Fruit fly (Drosophila melanogaster) whole organism, prepupa: ENCODE data around the gene Ccm3.
A peak's percentile ranks its signal among the peaks of the same experiment; 100 is the strongest.

ENCODE experiments used
- Blimp-1 ChIP-seq: fragments of 200-800 bp; sonication (Bioruptor generic); optimal IDR thresholded peaks from 3 replicates; lab custom pipeline; 2017; ENCODE audit warnings: missing biosample characterization, missing genetic modification characterization, mild to moderate bottlenecking, moderate library complexity, missing genetic modification reagents
- CG10631 ChIP-seq: fragments of 200-800 bp; sonication (Bioruptor generic); optimal IDR thresholded peaks from 2 replicates; lab custom pipeline; 2016; ENCODE audit warnings: missing biosample characterization, missing genetic modification characterization
- CG10669 ChIP-seq: fragments of 200-800 bp; sonication (Bioruptor generic); optimal IDR thresholded peaks from 3 replicates; lab custom pipeline; 2018; ENCODE audit warnings: missing biosample characterization, mild to moderate bottlenecking, missing genetic modification characterization, moderate library complexity
- CG11294 ChIP-seq: fragments of 200-800 bp; sonication (Bioruptor generic); IDR thresholded peaks from 2 replicates; pipeline ENCODE4 v1.3.6; 2022; ENCODE audit warnings: missing biosample characterization, missing genetic modification characterization
- CG11762 ChIP-seq: fragments of 200-800 bp; sonication (Bioruptor generic); optimal IDR thresholded peaks from 3 replicates; lab custom pipeline; 2016; ENCODE audit warnings: missing biosample characterization, missing genetic modification characterization; ENCODE audit not compliant: insufficient read depth
- CG15336 ChIP-seq: fragments of 200-800 bp; sonication (Bioruptor generic); IDR thresholded peaks from 2 replicates; pipeline ENCODE4 v1.3.6; 2022; ENCODE audit warnings: missing biosample characterization, missing genetic modification characterization
- CG1621 ChIP-seq: fragments of 200-800 bp; sonication (Bioruptor generic); optimal IDR thresholded peaks from 3 replicates; lab custom pipeline; 2018; ENCODE audit warnings: missing biosample characterization, mild to moderate bottlenecking, missing genetic modification characterization
- CG16779 ChIP-seq: fragments of 200-800 bp; sonication (Bioruptor generic); optimal IDR thresholded peaks from 3 replicates; lab custom pipeline; 2017; ENCODE audit warnings: missing biosample characterization, mild to moderate bottlenecking, missing genetic modification characterization
- CG3032 ChIP-seq: fragments of 200-800 bp; optimal IDR thresholded peaks from 2 replicates; lab custom pipeline; 2019; ENCODE audit warnings: missing biosample characterization, mild to moderate bottlenecking, missing genetic modification characterization, moderate library complexity
- CG31627 ChIP-seq: fragments of 200-800 bp; sonication (Bioruptor generic); optimal IDR thresholded peaks from 3 replicates; lab custom pipeline; 2016; ENCODE audit warnings: missing biosample characterization, missing genetic modification characterization
- CG32006 ChIP-seq: fragments of 200-800 bp; sonication (Bioruptor generic); optimal IDR thresholded peaks from 3 replicates; lab custom pipeline; 2017; ENCODE audit warnings: missing biosample characterization, mild to moderate bottlenecking, missing genetic modification characterization
- CG3919 ChIP-seq: fragments of 200-800 bp; sonication (Bioruptor generic); optimal IDR thresholded peaks from 3 replicates; lab custom pipeline; 2016; ENCODE audit warnings: missing biosample characterization, missing genetic modification characterization
- CG4318 ChIP-seq: fragments of 200-800 bp; sonication (Bioruptor generic); optimal IDR thresholded peaks from 3 replicates; lab custom pipeline; 2017; ENCODE audit warnings: missing biosample characterization, mild to moderate bottlenecking, missing genetic modification characterization
- CG6276 ChIP-seq: fragments of 200-800 bp; sonication (Bioruptor generic); optimal IDR thresholded peaks from 2 replicates; lab custom pipeline; 2017; ENCODE audit warnings: missing biosample characterization, mild to moderate bottlenecking, missing genetic modification characterization
- CG6808 ChIP-seq: fragments of 200-800 bp; sonication (Bioruptor generic); optimal IDR thresholded peaks from 3 replicates; lab custom pipeline; 2017; ENCODE audit warnings: missing biosample characterization, missing genetic modification characterization, mild to moderate bottlenecking, moderate library complexity, missing genetic modification reagents
- CG7368 ChIP-seq: fragments of 200-800 bp; sonication (Bioruptor generic); optimal IDR thresholded peaks from 3 replicates; lab custom pipeline; 2016; ENCODE audit warnings: missing biosample characterization, missing genetic modification characterization
- CG8319 ChIP-seq: fragments of 200-800 bp; sonication (Bioruptor generic); optimal IDR thresholded peaks from 3 replicates; lab custom pipeline; 2016; ENCODE audit warnings: missing biosample characterization, missing genetic modification characterization
- CG8632 ChIP-seq: fragments of 200-800 bp; sonication (Bioruptor generic); optimal IDR thresholded peaks from 3 replicates; lab custom pipeline; 2016; ENCODE audit warnings: missing biosample characterization, missing genetic modification characterization
- CG9139 ChIP-seq: fragments of 200-800 bp; sonication (Bioruptor generic); optimal IDR thresholded peaks from 3 replicates; lab custom pipeline; 2017; ENCODE audit warnings: missing biosample characterization, mild to moderate bottlenecking, missing genetic modification characterization
- Eip75B ChIP-seq: fragments of 200-800 bp; sonication (Bioruptor generic); optimal IDR thresholded peaks from 3 replicates; lab custom pipeline; 2016; ENCODE audit warnings: missing biosample characterization, missing genetic modification characterization
- Eip78C ChIP-seq: fragments of 200-800 bp; sonication (Bioruptor generic); peaks from one replicate; lab custom pipeline; 2016; ENCODE audit warnings: missing biosample characterization, missing genetic modification characterization
- Eip93F ChIP-seq: fragments of 200-800 bp; sonication (Bioruptor generic); optimal IDR thresholded peaks from 2 replicates; lab custom pipeline; 2016; ENCODE audit warnings: missing biosample characterization, mild to moderate bottlenecking, missing genetic modification characterization
- Ets21C ChIP-seq: fragments of 200-800 bp; sonication (Bioruptor generic); optimal IDR thresholded peaks from 3 replicates; lab custom pipeline; 2016; ENCODE audit warnings: missing biosample characterization, missing genetic modification characterization
- Ets96B ChIP-seq: fragments of 200-800 bp; optimal IDR thresholded peaks from 2 replicates; lab custom pipeline; 2019; ENCODE audit warnings: missing biosample characterization, mild to moderate bottlenecking, missing genetic modification characterization, moderate library complexity
- Hr38 ChIP-seq: sonication (Bioruptor generic); optimal IDR thresholded peaks from 2 replicates; lab custom pipeline; 2016; ENCODE audit warnings: missing biosample characterization, missing genetic modification characterization
- Hr39 ChIP-seq: fragments of 200-800 bp; sonication (Bioruptor generic); optimal IDR thresholded peaks from 2 replicates; lab custom pipeline; 2016; ENCODE audit warnings: missing biosample characterization, missing genetic modification characterization
- Hr4 ChIP-seq: fragments of 200-800 bp; sonication (Bioruptor generic); optimal IDR thresholded peaks from 3 replicates; lab custom pipeline; 2016; ENCODE audit warnings: missing biosample characterization, missing genetic modification characterization
- Lpt ChIP-seq: fragments of 200-800 bp; sonication (Bioruptor generic); optimal IDR thresholded peaks from 3 replicates; lab custom pipeline; 2016; ENCODE audit warnings: missing biosample characterization, missing genetic modification characterization
- Met ChIP-seq: fragments of 200-800 bp; sonication (Bioruptor generic); optimal IDR thresholded peaks from 3 replicates; lab custom pipeline; 2016; ENCODE audit warnings: missing biosample characterization, missing genetic modification characterization
- Smox ChIP-seq: fragments of 200-800 bp; sonication (Bioruptor generic); optimal IDR thresholded peaks from 3 replicates; lab custom pipeline; 2016; ENCODE audit warnings: missing biosample characterization, missing genetic modification characterization
- Sox14 ChIP-seq: fragments of 200-800 bp; sonication (Bioruptor generic); optimal IDR thresholded peaks from 3 replicates; lab custom pipeline; 2016; ENCODE audit warnings: missing biosample characterization, missing genetic modification characterization
- achi ChIP-seq: fragments of 200-800 bp; sonication (Bioruptor generic); optimal IDR thresholded peaks from 3 replicates; lab custom pipeline; 2016; ENCODE audit warnings: missing biosample characterization, missing genetic modification characterization
- acj6 ChIP-seq: fragments of 200-800 bp; sonication (Bioruptor generic); optimal IDR thresholded peaks from 3 replicates; lab custom pipeline; 2016; ENCODE audit warnings: missing biosample characterization, missing genetic modification characterization
- cyc ChIP-seq: fragments of 200-800 bp; sonication (Bioruptor generic); optimal IDR thresholded peaks from 3 replicates; lab custom pipeline; 2016; ENCODE audit warnings: missing biosample characterization, missing genetic modification characterization
- dac ChIP-seq: fragments of 200-800 bp; sonication (Bioruptor generic); optimal IDR thresholded peaks from 2 replicates; lab custom pipeline; 2017; ENCODE audit warnings: missing biosample characterization, mild to moderate bottlenecking, missing genetic modification characterization
- dsx ChIP-seq: fragments of 200-800 bp; optimal IDR thresholded peaks from 3 replicates; lab custom pipeline; 2019; ENCODE audit warnings: missing biosample characterization, mild to moderate bottlenecking, missing genetic modification characterization, moderate library complexity; ENCODE audit not compliant: poor library complexity, severe bottlenecking
- eg ChIP-seq: fragments of 200-800 bp; sonication (Bioruptor generic); IDR thresholded peaks from 3 replicates; pipeline ENCODE4 v1.3.6; 2022; ENCODE audit warnings: missing biosample characterization, missing genetic modification characterization
- esn ChIP-seq: fragments of 200-800 bp; sonication (Bioruptor generic); optimal IDR thresholded peaks from 2 replicates; lab custom pipeline; 2016; ENCODE audit warnings: missing biosample characterization, mild to moderate bottlenecking, missing genetic modification characterization, moderate library complexity
- fd59A ChIP-seq: fragments of 200-800 bp; sonication (Bioruptor generic); optimal IDR thresholded peaks from 2 replicates; lab custom pipeline; 2017; ENCODE audit warnings: missing biosample characterization, mild to moderate bottlenecking, missing genetic modification characterization, missing genetic modification reagents
- fd85E ChIP-seq: fragments of 200-800 bp; sonication (Bioruptor generic); optimal IDR thresholded peaks from 3 replicates; lab custom pipeline; 2016; ENCODE audit warnings: missing biosample characterization, missing genetic modification characterization
- fkh ChIP-seq: fragments of 200-800 bp; sonication (Bioruptor generic); optimal IDR thresholded peaks from 3 replicates; lab custom pipeline; 2017; ENCODE audit warnings: missing biosample characterization, mild to moderate bottlenecking, missing genetic modification characterization, moderate library complexity
- lz ChIP-seq: fragments of 200-800 bp; sonication (Bioruptor generic); optimal IDR thresholded peaks from 3 replicates; lab custom pipeline; 2016; ENCODE audit warnings: missing biosample characterization, missing genetic modification characterization
- net ChIP-seq: fragments of 200-800 bp; sonication (Bioruptor generic); optimal IDR thresholded peaks from 3 replicates; lab custom pipeline; 2016; ENCODE audit warnings: missing biosample characterization, missing genetic modification characterization
- pdm3 ChIP-seq: fragments of 200-800 bp; sonication (Bioruptor generic); optimal IDR thresholded peaks from 3 replicates; lab custom pipeline; 2016; ENCODE audit warnings: missing biosample characterization, missing genetic modification characterization
- spab ChIP-seq: fragments of 200-800 bp; sonication (Bioruptor generic); optimal IDR thresholded peaks from 2 replicates; lab custom pipeline; 2017; ENCODE audit warnings: missing biosample characterization, mild to moderate bottlenecking, missing genetic modification characterization, missing genetic modification reagents
- svp ChIP-seq: fragments of 200-800 bp; sonication (Bioruptor generic); peaks from one replicate; lab custom pipeline; 2016; ENCODE audit warnings: missing biosample characterization, missing genetic modification characterization
- topi ChIP-seq: fragments of 200-800 bp; sonication (Bioruptor generic); optimal IDR thresholded peaks from 3 replicates; lab custom pipeline; 2016; ENCODE audit warnings: missing biosample characterization, missing genetic modification characterization
- vri ChIP-seq: fragments of 200-800 bp; sonication (Bioruptor generic); optimal IDR thresholded peaks from 3 replicates; lab custom pipeline; 2016; ENCODE audit warnings: missing biosample characterization, mild to moderate bottlenecking, missing genetic modification characterization

The Ccm3 gene

DNA sequence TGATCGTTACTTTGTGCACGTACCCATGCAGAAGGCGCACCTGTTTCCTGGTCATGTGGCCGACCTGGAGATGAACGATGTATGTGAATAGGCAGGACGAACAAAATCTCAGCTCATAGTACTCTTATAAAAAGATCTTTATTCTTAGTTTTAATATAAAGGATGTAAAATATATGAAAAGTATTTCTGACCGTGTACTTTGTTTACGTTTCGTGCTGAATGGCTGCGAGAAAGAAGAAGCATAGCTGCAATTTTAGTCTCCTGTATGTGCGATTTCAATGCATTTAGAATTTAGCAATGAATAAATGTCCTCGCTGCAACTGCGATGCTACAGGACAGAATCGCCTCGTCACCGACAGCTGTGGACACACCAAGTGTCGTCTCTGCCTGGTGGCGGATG lies 23.9 kb upstream of the Ccm3 start, which contains the start of the genes CG42726 and CG42727 (continued):
- no peak for TF ChIP-seq CG4318
- peak; percentile 10 for TF ChIP-seq CG11762
- peak; percentile 87 for TF ChIP-seq Eip78C
- TF ChIP-seq dac = peak; percentile 28
- peak; percentile 47 for TF ChIP-seq CG10631 (GFP tag; lab: Kevin White, UChicago)
- peak; percentile 44 for TF ChIP-seq Ets96B (tag; lab: Kevin White, UChicago)
- TF ChIP-seq CG9139 (GFP tag; lab: Kevin White, UChicago) = no peak
- TF ChIP-seq CG8319 = no peak
- TF ChIP-seq CG6276 = no peak
- no peak for TF ChIP-seq Hr4 (GFP tag; lab: Kevin White, UChicago)
- no peak for TF ChIP-seq svp (GFP tag; lab: Kevin White, UChicago)
- no peak for TF ChIP-seq spab (GFP tag; lab: Kevin White, UChicago)
- no peak for TF ChIP-seq CG6808
- no peak for TF ChIP-seq CG16779 (tag; lab: Kevin White, UChicago)
- TF ChIP-seq Smox (GFP tag; lab: Kevin White, UChicago) = no peak
- TF ChIP-seq acj6 (GFP tag; lab: Kevin White, UChicago) = no peak
- TF ChIP-seq Blimp-1 (GFP tag; lab: Kevin White, UChicago) = no peak
- TF ChIP-seq fkh = no peak
- peak; percentile 69 for TF ChIP-seq esn (GFP tag; lab: Kevin White, UChicago)
- peak; percentile 34 for TF ChIP-seq cyc (GFP tag; lab: Kevin White, UChicago)
- no peak for TF ChIP-seq vri (GFP tag; lab: Kevin White, UChicago)
- TF ChIP-seq achi (GFP tag; lab: Kevin White, UChicago) = peak; percentile 30
- 0 out of 2 replicates have a peak, but pooled peaks have one; percentile 27 for TF ChIP-seq CG11294 (GFP tag; lab: Robert Waterston, UW)
- no peak for TF ChIP-seq pdm3 (GFP tag; lab: Kevin White, UChicago)
- TF ChIP-seq CG31627 (GFP tag; lab: Kevin White, UChicago) = peak; percentile 42
- TF ChIP-seq topi (GFP tag; lab: Kevin White, UChicago) = peak; percentile 44
- no peak for TF ChIP-seq Met (GFP tag; lab: Kevin White, UChicago)
- TF ChIP-seq CG1621 (tag; lab: Kevin White, UChicago) = no peak
- no peak for TF ChIP-seq Lpt (GFP tag; lab: Kevin White, UChicago)

DNA sequence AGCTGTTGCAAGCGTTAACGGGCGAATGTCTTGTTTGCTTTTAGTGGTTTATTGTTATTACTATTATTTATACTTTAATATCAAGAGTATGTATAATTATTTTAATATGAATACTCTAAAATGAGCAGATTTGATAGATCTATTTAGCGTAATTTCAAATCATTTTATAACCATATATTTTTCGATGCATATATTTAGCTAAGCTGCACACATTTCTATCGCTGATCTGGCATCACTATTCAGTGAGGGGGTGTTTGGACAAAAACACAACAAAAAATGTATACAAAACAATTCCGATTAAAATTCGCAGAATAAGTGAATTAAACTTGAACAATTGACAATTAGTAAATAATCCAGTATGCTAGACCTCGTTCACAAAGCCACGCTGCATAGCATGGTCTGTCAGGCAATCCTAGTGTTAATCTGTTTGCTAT lies 20.7 kb upstream of the Ccm3 start, which contains the start of the genes Trs33 and Tmtc4:
Gene Trs33 (minus strand): TSS at position 3 of the 434 bp plus-strand sequence.
Gene Tmtc4 (plus strand): TSS at position 233 of the 434 bp plus-strand sequence.
- TF ChIP-seq CG15336 = peak; percentile 29; the same call in 1 of the 2 replicates
- no peak for TF ChIP-seq net
- no peak for TF ChIP-seq eg (GFP tag; lab: Robert Waterston, UW)
- peak; percentile 44 for TF ChIP-seq Sox14 (GFP tag; lab: Kevin White, UChicago)
- no peak for TF ChIP-seq CG8632 (GFP tag; lab: Kevin White, UChicago)
- no peak for TF ChIP-seq pdm3 (GFP tag; lab: Kevin White, UChicago)
- TF ChIP-seq CG10631 (GFP tag; lab: Kevin White, UChicago) = peak; percentile 47
- no peak for TF ChIP-seq svp (GFP tag; lab: Kevin White, UChicago)
- TF ChIP-seq CG6276 = no peak
- no peak for TF ChIP-seq dac
- peak; percentile 54 for TF ChIP-seq esn (GFP tag; lab: Kevin White, UChicago)
- no peak for TF ChIP-seq Blimp-1 (GFP tag; lab: Kevin White, UChicago)
- no peak for TF ChIP-seq Hr39 (GFP tag; lab: Kevin White, UChicago)
- TF ChIP-seq fkh = peak; percentile 96
- TF ChIP-seq CG1621 (tag; lab: Kevin White, UChicago) = no peak
- TF ChIP-seq fd85E = no peak
- no peak for TF ChIP-seq spab (GFP tag; lab: Kevin White, UChicago)
- TF ChIP-seq Hr38 = no peak
- TF ChIP-seq Eip75B = no peak
- TF ChIP-seq cyc (GFP tag; lab: Kevin White, UChicago) = peak; percentile 36
- TF ChIP-seq CG6808 = no peak
- TF ChIP-seq Met (GFP tag; lab: Kevin White, UChicago) = no peak
- peak; percentile 75 for TF ChIP-seq Eip78C
- no peak for TF ChIP-seq Ets21C (GFP tag; lab: Kevin White, UChicago)
- no peak for TF ChIP-seq CG3919 (GFP tag; lab: Kevin White, UChicago)
- no peak for TF ChIP-seq Lpt (GFP tag; lab: Kevin White, UChicago)
- TF ChIP-seq CG31627 (GFP tag; lab: Kevin White, UChicago) = peak; percentile 10
- no peak for TF ChIP-seq Eip93F (GFP tag; lab: Kevin White, UChicago)
- TF ChIP-seq lz (GFP tag; lab: Kevin White, UChicago) = peak; percentile 8
- no peak for TF ChIP-seq fd59A (GFP tag; lab: Kevin White, UChicago)
- TF ChIP-seq dsx (GFP tag; lab: Kevin White, UChicago) = peak; percentile 7
- peak; percentile 25 for TF ChIP-seq topi (GFP tag; lab: Kevin White, UChicago)
- TF ChIP-seq CG3032 (tag; lab: Kevin White, UChicago) = peak; percentile 54
- no peak for TF ChIP-seq CG7368 (GFP tag; lab: Kevin White, UChicago)
- peak; percentile 30 for TF ChIP-seq CG10669 (GFP tag; lab: Kevin White, UChicago)
- no peak for TF ChIP-seq CG32006 (GFP tag; lab: Kevin White, UChicago)
- no peak for TF ChIP-seq CG11294 (GFP tag; lab: Robert Waterston, UW)
